Fruit fly (Drosophila melanogaster) whole organism, embryonic: ENCODE measurements around the gene CG11980.

Source experiments
- ATbp ChIP-seq: fragments of 200-800 bp; sonication (Bioruptor generic); optimal IDR thresholded peaks from 2 replicates; lab custom pipeline; 2017; ENCODE audit warnings: missing biosample characterization, mild to moderate bottlenecking, missing genetic modification characterization, missing genetic modification reagents
- Atf-2 ChIP-seq: fragments of 200-800 bp; sonication (Bioruptor generic); optimal IDR thresholded peaks from 2 replicates; lab custom pipeline; 2016; ENCODE audit warnings: missing biosample characterization, missing genetic modification characterization
- Awh ChIP-seq: fragments of 200-800 bp; sonication (Bioruptor generic); IDR thresholded peaks from 2 replicates; pipeline ENCODE4, ENCODE4 v1.3.6; 2022; ENCODE audit warnings: missing biosample characterization, missing genetic modification characterization
- CG10462 ChIP-seq: fragments of 200-800 bp; sonication (Bioruptor generic); optimal IDR thresholded peaks from 2 replicates; lab custom pipeline; 2016; ENCODE audit warnings: missing biosample characterization, missing genetic modification characterization
- CG10959 ChIP-seq: fragments of 200-800 bp; sonication (Bioruptor generic); IDR thresholded peaks from 2 replicates; pipeline ENCODE4 v1.3.6; 2022; ENCODE audit warnings: missing biosample characterization, missing genetic modification characterization
- CG11093 ChIP-seq: fragments of 200-800 bp; sonication (Bioruptor generic); IDR thresholded peaks from 3 replicates; pipeline ENCODE4 v1.3.6; 2022; ENCODE audit warnings: missing biosample characterization, missing genetic modification characterization
- CG11695 ChIP-seq: fragments of 200-800 bp; sonication (Bioruptor generic); IDR thresholded peaks from 3 replicates; pipeline ENCODE4 v1.3.6; 2022; ENCODE audit warnings: missing biosample characterization, missing genetic modification characterization
- CG12942 ChIP-seq: fragments of 200-800 bp; sonication (Bioruptor generic); optimal IDR thresholded peaks from 3 replicates; lab custom pipeline; 2016; ENCODE audit warnings: missing biosample characterization, missing genetic modification characterization
- CG14710 ChIP-seq: fragments of 200-800 bp; sonication (Bioruptor generic); optimal IDR thresholded peaks from 3 replicates; lab custom pipeline; 2019; ENCODE audit warnings: missing biosample characterization, mild to moderate bottlenecking, missing genetic modification characterization, moderate library complexity
- CG14965 ChIP-seq: fragments of 200-800 bp; sonication (Bioruptor generic); optimal IDR thresholded peaks from 2 replicates; lab custom pipeline; 2016; ENCODE audit warnings: missing biosample characterization, missing genetic modification characterization, borderline replicate concordance
- CG16779 ChIP-seq: fragments of 200-800 bp; sonication (Bioruptor generic); IDR thresholded peaks from 2 replicates; pipeline ENCODE4 v1.3.6; 2022; ENCODE audit warnings: missing biosample characterization, missing genetic modification characterization
- CG2199 ChIP-seq: fragments of 200-800 bp; sonication (Bioruptor generic); IDR thresholded peaks from 3 replicates; pipeline ENCODE4 v1.3.6; 2022; ENCODE audit warnings: missing biosample characterization, missing genetic modification characterization
- CG2889 ChIP-seq: fragments of 200-800 bp; sonication (Bioruptor generic); IDR thresholded peaks from 3 replicates; pipeline ENCODE4 v1.3.6; 2022; ENCODE audit warnings: missing biosample characterization, missing genetic modification characterization
- CG31224 ChIP-seq: fragments of 200-800 bp; sonication (Bioruptor generic); IDR thresholded peaks from 2 replicates; pipeline ENCODE4 v1.3.6; 2022; ENCODE audit warnings: missing biosample characterization, missing genetic modification characterization
- CG3407 ChIP-seq: fragments of 200-800 bp; sonication (Bioruptor generic); optimal IDR thresholded peaks from 2 replicates; lab custom pipeline; 2018; ENCODE audit warnings: missing biosample characterization, mild to moderate bottlenecking, missing genetic modification characterization
- CG3847 ChIP-seq: fragments of 200-800 bp; sonication (Bioruptor generic); IDR thresholded peaks from 2 replicates; pipeline ENCODE4 v1.3.6; 2022; ENCODE audit warnings: missing biosample characterization, missing genetic modification characterization
- CG7745 ChIP-seq: fragments of 200-800 bp; sonication (Bioruptor generic); optimal IDR thresholded peaks from 2 replicates; lab custom pipeline; 2018; ENCODE audit warnings: missing biosample characterization, mild to moderate bottlenecking, missing genetic modification characterization, moderate library complexity
- CG9609 ChIP-seq: fragments of 200-800 bp; sonication (Bioruptor generic); optimal IDR thresholded peaks from 3 replicates; lab custom pipeline; 2016; ENCODE audit warnings: missing biosample characterization, missing genetic modification characterization
- CG9797 ChIP-seq: fragments of 200-800 bp; sonication (Bioruptor generic); optimal IDR thresholded peaks from 3 replicates; lab custom pipeline; 2018; ENCODE audit warnings: missing biosample characterization, mild to moderate bottlenecking, missing genetic modification characterization
- CTCF ChIP-seq: fragments of 200-800 bp; sonication (Bioruptor generic); optimal IDR thresholded peaks from 2 replicates; lab custom pipeline; 2017; ENCODE audit warnings: missing biosample characterization, mild to moderate bottlenecking, missing genetic modification characterization, moderate library complexity
- D19A ChIP-seq: fragments of 200-800 bp; optimal IDR thresholded peaks from 3 replicates; lab custom pipeline; 2019; ENCODE audit warnings: missing biosample characterization, mild to moderate bottlenecking, missing genetic modification characterization, moderate library complexity
- D19B ChIP-seq: fragments of 200-800 bp; sonication (Bioruptor generic); optimal IDR thresholded peaks from 2 replicates; lab custom pipeline; 2017; ENCODE audit warnings: missing biosample characterization, mild to moderate bottlenecking, missing genetic modification characterization
- Deaf1 ChIP-seq: fragments of 200-800 bp; optimal IDR thresholded peaks from 3 replicates; lab custom pipeline; 2019; ENCODE audit warnings: missing biosample characterization, mild to moderate bottlenecking, missing genetic modification characterization, moderate library complexity
- Ets97D ChIP-seq: fragments of 200-800 bp; sonication (Bioruptor generic); optimal IDR thresholded peaks from 3 replicates; lab custom pipeline; 2016; ENCODE audit warnings: missing biosample characterization, missing genetic modification characterization
- Hr3 ChIP-seq: fragments of 200-800 bp; sonication (Bioruptor generic); optimal IDR thresholded peaks from 3 replicates; lab custom pipeline; 2016; ENCODE audit warnings: missing biosample characterization, missing genetic modification characterization
- Mes4 ChIP-seq: fragments of 200-800 bp; sonication (Bioruptor generic); optimal IDR thresholded peaks from 2 replicates; lab custom pipeline; 2016; ENCODE audit warnings: missing biosample characterization, missing genetic modification characterization
- NFAT ChIP-seq: fragments of 200-800 bp; sonication (Bioruptor generic); IDR thresholded peaks from 2 replicates; pipeline ENCODE4 v1.3.6; 2022; ENCODE audit warnings: missing biosample characterization, missing genetic modification characterization
- Nf-YC ChIP-seq: fragments of 200-800 bp; optimal IDR thresholded peaks from 3 replicates; lab custom pipeline; 2019; ENCODE audit warnings: missing biosample characterization, mild to moderate bottlenecking, missing genetic modification characterization, moderate library complexity
- NfI ChIP-seq: fragments of 200-800 bp; sonication (Bioruptor generic); optimal IDR thresholded peaks from 3 replicates; lab custom pipeline; 2018; ENCODE audit warnings: missing biosample characterization, mild to moderate bottlenecking, missing genetic modification characterization, moderate library complexity
- Oli ChIP-seq: fragments of 200-800 bp; sonication (Bioruptor generic); optimal IDR thresholded peaks from 2 replicates; lab custom pipeline; 2018; ENCODE audit warnings: missing biosample characterization, mild to moderate bottlenecking, missing genetic modification characterization, moderate library complexity
- Opbp ChIP-seq: fragments of 200-800 bp; sonication (Bioruptor generic); IDR thresholded peaks from 3 replicates; pipeline ENCODE4 v1.3.6; 2022; ENCODE audit warnings: missing biosample characterization, missing genetic modification characterization; ENCODE audit not compliant: partially characterized antibody
- Spps ChIP-seq: fragments of 200-800 bp; sonication (Bioruptor generic); optimal IDR thresholded peaks from 2 replicates; lab custom pipeline; 2018; ENCODE audit warnings: missing biosample characterization, mild to moderate bottlenecking, missing genetic modification characterization
- Vsx1 ChIP-seq: fragments of 200-800 bp; sonication (Bioruptor generic); optimal IDR thresholded peaks from 2 replicates; lab custom pipeline; 2017; ENCODE audit warnings: missing biosample characterization, mild to moderate bottlenecking, missing genetic modification characterization, missing genetic modification reagents
- YL-1 ChIP-seq: fragments of 200-800 bp; sonication (Bioruptor generic); optimal IDR thresholded peaks from 3 replicates; lab custom pipeline; 2017; ENCODE audit warnings: missing biosample characterization, mild to moderate bottlenecking, missing genetic modification characterization
- ap ChIP-seq: fragments of 200-800 bp; sonication (Bioruptor generic); IDR thresholded peaks from 2 replicates; pipeline ENCODE4 v1.3.6; 2022; ENCODE audit warnings: missing biosample characterization, missing genetic modification characterization
- chinmo ChIP-seq: fragments of 200-800 bp; sonication (Bioruptor generic); IDR thresholded peaks from 4 replicates; pipeline ENCODE4 v1.3.6; 2022; ENCODE audit warnings: missing biosample characterization, missing genetic modification characterization; ENCODE audit not compliant: partially characterized antibody
- crol ChIP-seq: fragments of 200-800 bp; sonication (Bioruptor generic); IDR thresholded peaks from 2 replicates; pipeline ENCODE4 v1.3.6; 2022; ENCODE audit warnings: missing biosample characterization, missing genetic modification characterization
- en ChIP-seq: fragments of 200-800 bp; sonication (Bioruptor generic); optimal IDR thresholded peaks from 2 replicates; lab custom pipeline; 2016; ENCODE audit warnings: missing biosample characterization, missing genetic modification characterization
- gt ChIP-seq: fragments of 200-800 bp; sonication (Bioruptor generic); IDR thresholded peaks from 2 replicates; pipeline ENCODE4 v1.3.6; 2022; ENCODE audit warnings: missing biosample characterization, missing genetic modification characterization
- knrl ChIP-seq: fragments of 200-800 bp; sonication (Bioruptor generic); IDR thresholded peaks from 3 replicates; pipeline ENCODE4 v1.3.6; 2022; ENCODE audit warnings: missing biosample characterization, missing genetic modification characterization; ENCODE audit not compliant: partially characterized antibody
- pb ChIP-seq: fragments of 200-800 bp; sonication (Bioruptor generic); optimal IDR thresholded peaks from 3 replicates; lab custom pipeline; 2016; ENCODE audit warnings: missing biosample characterization, missing genetic modification characterization
- peb ChIP-seq: fragments of 200-800 bp; sonication (Bioruptor generic); IDR thresholded peaks from 2 replicates; pipeline ENCODE4 v1.3.6; 2022; ENCODE audit warnings: missing biosample characterization, missing genetic modification characterization
- row ChIP-seq: fragments of 200-800 bp; sonication (Bioruptor generic); IDR thresholded peaks from 3 replicates; pipeline ENCODE4 v1.3.6; 2022; ENCODE audit warnings: missing biosample characterization, missing genetic modification characterization
- run ChIP-seq: fragments of 200-800 bp; sonication (Bioruptor generic); optimal IDR thresholded peaks from 3 replicates; lab custom pipeline; 2018; ENCODE audit warnings: missing biosample characterization, mild to moderate bottlenecking, missing genetic modification characterization
- seq ChIP-seq: fragments of 200-800 bp; sonication (Bioruptor generic); IDR thresholded peaks from 2 replicates; pipeline ENCODE4 v1.3.6; 2022; ENCODE audit warnings: missing biosample characterization, missing genetic modification characterization
- shn ChIP-seq: fragments of 200-800 bp; sonication (Bioruptor generic); optimal IDR thresholded peaks from 3 replicates; lab custom pipeline; 2016; ENCODE audit warnings: missing biosample characterization, missing genetic modification characterization
- sna ChIP-seq: fragments of 200-800 bp; sonication (Bioruptor generic); IDR thresholded peaks from 2 replicates; pipeline ENCODE4 v1.3.6; 2022; ENCODE audit warnings: missing biosample characterization, missing genetic modification characterization; ENCODE audit not compliant: partially characterized antibody
- stc ChIP-seq: fragments of 200-800 bp; sonication (Bioruptor generic); IDR thresholded peaks from 2 replicates; pipeline ENCODE4 v1.3.6; 2022; ENCODE audit warnings: missing biosample characterization, missing genetic modification characterization
- tin ChIP-seq: fragments of 200-800 bp; sonication (Bioruptor generic); optimal IDR thresholded peaks from 3 replicates; lab custom pipeline; 2016; ENCODE audit warnings: missing biosample characterization, missing genetic modification characterization
- twi ChIP-seq: fragments of 200-800 bp; optimal IDR thresholded peaks from 2 replicates; lab custom pipeline; 2019; ENCODE audit warnings: missing biosample characterization, mild to moderate bottlenecking, missing genetic modification characterization, moderate library complexity
- wdn ChIP-seq: fragments of 200-800 bp; sonication (Bioruptor generic); IDR thresholded peaks from 2 replicates; pipeline ENCODE4 v1.3.6; 2022; ENCODE audit warnings: missing biosample characterization, missing genetic modification characterization
- zf30C ChIP-seq: fragments of 200-800 bp; sonication (Bioruptor generic); optimal IDR thresholded peaks from 3 replicates; lab custom pipeline; 2018; ENCODE audit warnings: missing biosample characterization, mild to moderate bottlenecking, missing genetic modification characterization

CG11980 gene

dm6 chr3R:8960329-8960728 lies 43.5 kb upstream of the CG11980 start (continued):
- TF ChIP-seq sna (GFP tag; lab: Robert Waterston, UW) (no peak), ap (GFP tag; lab: Robert Waterston, UW) (0 out of 2 replicates have a peak, but pooled peaks have one; percentile 10), Opbp (GFP tag; lab: Robert Waterston, UW) (no peak), CG11695 (GFP tag; lab: Robert Waterston, UW) (0 out of 3 replicates have a peak, but pooled peaks have one; percentile 60), D19B (GFP tag; lab: Kevin White, UChicago) (no peak), CG9609 (GFP tag; lab: Kevin White, UChicago) (no peak), CTCF (GFP tag; lab: Kevin White, UChicago) (no peak), CG31224 (GFP tag; lab: Robert Waterston, UW) (no peak), stc (GFP tag; lab: Robert Waterston, UW) (peak; percentile 65; the same call in 1 of the 2 replicates), pb (GFP tag; lab: Kevin White, UChicago) (no peak), YL-1 (GFP tag; lab: Kevin White, UChicago) (no peak), twi (tag; lab: Kevin White, UChicago) (peak; percentile 5), ATbp (GFP tag; lab: Kevin White, UChicago) (peak; percentile 61), Spps (no peak), Hr3 (peak; percentile 56), CG3847 (no peak; the same call in 1 of the 2 replicates), CG14965 (no peak), CG3407 (GFP tag; lab: Kevin White, UChicago) (peak; percentile 39), Deaf1 (peak; percentile 35), Oli (tag; lab: Kevin White, UChicago) (peak; percentile 76), en (GFP tag; lab: Kevin White, UChicago) (no peak), run (peak; percentile 47), D19A (tag; lab: Kevin White, UChicago) (peak; percentile 56), seq (GFP tag; lab: Robert Waterston, UW) (peak; percentile 48; the same call in 1 of the 2 replicates), tin (GFP tag; lab: Kevin White, UChicago) (peak; percentile 10), CG10959 (GFP tag; lab: Robert Waterston, UW) (no peak), CG7745 (no peak), shn (GFP tag; lab: Kevin White, UChicago) (no peak), knrl (GFP tag; lab: Robert Waterston, UW) (no peak), chinmo (GFP tag; lab: Robert Waterston, UW) (no peak), CG14710 (tag; lab: Kevin White, UChicago) (peak; percentile 44), CG9797 (GFP tag; lab: Kevin White, UChicago) (no peak), crol (no peak), wdn (GFP tag; lab: Robert Waterston, UW) (0 out of 2 replicates have a peak, but pooled peaks have one; percentile 42), Awh (GFP tag; lab: Robert Waterston, UW) (no peak), CG16779 (GFP tag; lab: Robert Waterston, UW) (no peak), CG10462 (GFP tag; lab: Kevin White, UChicago) (no peak), CG2889 (0 out of 3 replicates have a peak, but pooled peaks have one; percentile 21), Nf-YC (no peak), row (peak; percentile 45; the same call in 2 of the 3 replicates), Mes4 (GFP tag; lab: Kevin White, UChicago) (no peak), CG2199 (GFP tag; lab: Robert Waterston, UW) (no peak), CG11093 (GFP tag; lab: Robert Waterston, UW) (no peak), Vsx1 (GFP tag; lab: Kevin White, UChicago) (no peak), Atf-2 (GFP tag; lab: Kevin White, UChicago) (no peak), gt (GFP tag; lab: Robert Waterston, UW) (no peak), NfI (GFP tag; lab: Kevin White, UChicago) (peak; percentile 39), NFAT (no peak), peb (0 out of 2 replicates have a peak, but pooled peaks have one; percentile 30), Ets97D (GFP tag; lab: Kevin White, UChicago) (no peak), zf30C (GFP tag; lab: Kevin White, UChicago) (no peak), CG12942 (GFP tag; lab: Kevin White, UChicago) (peak; percentile 30)
